Fruit fly (Drosophila melanogaster) whole organism, embryonic: ENCODE results near the gene PAPLA1.

Source experiments
- Antp ChIP-seq: fragments of 200-800 bp; sonication (Bioruptor generic); optimal IDR thresholded peaks from 3 replicates; lab custom pipeline; 2016; ENCODE audit warnings: missing biosample characterization, missing genetic modification characterization
- Awh ChIP-seq: fragments of 200-800 bp; sonication (Bioruptor generic); IDR thresholded peaks from 2 replicates; pipeline ENCODE4, ENCODE4 v1.3.6; 2022; ENCODE audit warnings: missing biosample characterization, missing genetic modification characterization
- Bgb ChIP-seq: fragments of 200-800 bp; sonication (Bioruptor generic); IDR thresholded peaks from 2 replicates; pipeline ENCODE4 v1.3.6; 2022; ENCODE audit warnings: missing biosample characterization, missing genetic modification characterization; ENCODE audit not compliant: partially characterized antibody
- CG10431 ChIP-seq: fragments of 200-800 bp; sonication (Bioruptor generic); optimal IDR thresholded peaks from 3 replicates; lab custom pipeline; 2018; ENCODE audit warnings: missing biosample characterization, mild to moderate bottlenecking, missing genetic modification characterization
- CG11093 ChIP-seq: fragments of 200-800 bp; sonication (Bioruptor generic); IDR thresholded peaks from 3 replicates; pipeline ENCODE4 v1.3.6; 2022; ENCODE audit warnings: missing biosample characterization, missing genetic modification characterization
- CG13123 ChIP-seq: fragments of 200-800 bp; sonication (Bioruptor generic); optimal IDR thresholded peaks from 2 replicates; lab custom pipeline; 2016; ENCODE audit warnings: missing biosample characterization, missing genetic modification characterization
- CG15011 ChIP-seq: fragments of 200-800 bp; sonication (Bioruptor generic); optimal IDR thresholded peaks from 3 replicates; lab custom pipeline; 2018; ENCODE audit warnings: missing biosample characterization, mild to moderate bottlenecking, missing genetic modification characterization
- CG1603 ChIP-seq: fragments of 200-800 bp; sonication (Bioruptor generic); optimal IDR thresholded peaks from 2 replicates; lab custom pipeline; 2019; ENCODE audit warnings: missing biosample characterization, mild to moderate bottlenecking, missing genetic modification characterization, moderate library complexity
- CG16779 ChIP-seq: fragments of 200-800 bp; sonication (Bioruptor generic); IDR thresholded peaks from 2 replicates; pipeline ENCODE4 v1.3.6; 2022; ENCODE audit warnings: missing biosample characterization, missing genetic modification characterization
- CG17612 ChIP-seq: fragments of 200-800 bp; sonication (Bioruptor generic); IDR thresholded peaks from 2 replicates; pipeline ENCODE4 v1.3.6; 2022; ENCODE audit warnings: missing biosample characterization, missing genetic modification characterization
- CG2129 ChIP-seq: fragments of 200-800 bp; sonication (Bioruptor generic); IDR thresholded peaks from 2 replicates; pipeline ENCODE4 v1.3.6; 2022; ENCODE audit warnings: missing biosample characterization, missing genetic modification characterization; ENCODE audit not compliant: partially characterized antibody
- CG30403 ChIP-seq: fragments of 200-800 bp; sonication (Bioruptor generic); optimal IDR thresholded peaks from 3 replicates; lab custom pipeline; 2016; ENCODE audit warnings: missing biosample characterization, missing genetic modification characterization
- CG30431 ChIP-seq: fragments of 200-800 bp; sonication (Bioruptor generic); optimal IDR thresholded peaks from 2 replicates; lab custom pipeline; 2017; ENCODE audit warnings: missing biosample characterization, missing genetic modification characterization
- CG34422 ChIP-seq: fragments of 200-800 bp; sonication (Bioruptor generic); IDR thresholded peaks from 3 replicates; pipeline ENCODE4 v1.3.6; 2022; ENCODE audit warnings: missing biosample characterization, missing genetic modification characterization
- CG4730 ChIP-seq: fragments of 200-800 bp; sonication (Bioruptor generic); IDR thresholded peaks from 2 replicates; pipeline ENCODE4 v1.3.6; 2022; ENCODE audit warnings: missing biosample characterization, missing genetic modification characterization
- CG7357 ChIP-seq: fragments of 200-800 bp; sonication (Bioruptor generic); IDR thresholded peaks from 3 replicates; pipeline ENCODE4 v1.3.6; 2022; ENCODE audit warnings: missing biosample characterization, missing genetic modification characterization
- CG7372 ChIP-seq: fragments of 200-800 bp; sonication (Bioruptor generic); IDR thresholded peaks from 2 replicates; pipeline ENCODE4 v1.3.6; 2022; ENCODE audit warnings: missing biosample characterization, missing genetic modification characterization
- CG8290 ChIP-seq, 3 experiments: fragments of 200-800 bp; sonication (Bioruptor generic); optimal IDR thresholded peaks; 2 replicates each; lab custom pipeline; 2016 to 2019; ENCODE audit warnings: missing biosample characterization in 3 of 3, missing genetic modification characterization in 3 of 3, mild to moderate bottlenecking in 2 of 3, moderate library complexity in 1 of 3
- Camta ChIP-seq: fragments of 200-800 bp; sonication (Bioruptor generic); optimal IDR thresholded peaks from 2 replicates; lab custom pipeline; 2016; ENCODE audit warnings: missing biosample characterization, missing genetic modification characterization
- D19B ChIP-seq: fragments of 200-800 bp; sonication (Bioruptor generic); optimal IDR thresholded peaks from 2 replicates; lab custom pipeline; 2017; ENCODE audit warnings: missing biosample characterization, mild to moderate bottlenecking, missing genetic modification characterization
- Dek ChIP-seq: fragments of 200-800 bp; sonication (Bioruptor generic); optimal IDR thresholded peaks from 3 replicates; lab custom pipeline; 2019; ENCODE audit warnings: missing biosample characterization, mild to moderate bottlenecking, missing genetic modification characterization, moderate library complexity
- Dip2 ChIP-seq: fragments of 200-800 bp; sonication (Bioruptor generic); IDR thresholded peaks from 2 replicates; pipeline ENCODE4 v1.3.6; 2022; ENCODE audit warnings: missing biosample characterization, missing genetic modification characterization
- GATAe ChIP-seq: fragments of 200-800 bp; sonication (Bioruptor generic); conservative IDR thresholded peaks from 2 replicates; pipeline ENCODE4 v1.3.6; 2022; ENCODE audit warnings: missing biosample characterization, missing genetic modification characterization
- Hmr ChIP-seq: fragments of 200-800 bp; sonication (Bioruptor generic); optimal IDR thresholded peaks from 3 replicates; lab custom pipeline; 2017; ENCODE audit warnings: mild to moderate bottlenecking, missing biosample characterization, missing genetic modification reagents, missing genetic modification characterization
- Hr51 ChIP-seq, 2 experiments: fragments of 200-800 bp; sonication (Bioruptor generic); optimal IDR thresholded peaks; 2 replicates in 1 of 2; 3 replicates in 1 of 2; lab custom pipeline; 2016 to 2018; ENCODE audit warnings: missing biosample characterization in 2 of 2, missing genetic modification characterization in 2 of 2, mild to moderate bottlenecking in 1 of 2, moderate library complexity in 1 of 2
- Med ChIP-seq: fragments of 200-800 bp; sonication (Bioruptor generic); peaks from one replicate; lab custom pipeline; 2016; ENCODE audit warnings: missing biosample characterization, missing genetic modification characterization, mild to moderate bottlenecking, inconsistent platforms, moderate library complexity
- Oaz ChIP-seq: fragments of 200-800 bp; sonication (Bioruptor generic); IDR thresholded peaks from 2 replicates; pipeline ENCODE4 v1.3.6; 2022; ENCODE audit warnings: missing biosample characterization, missing genetic modification characterization
- Oli ChIP-seq: fragments of 200-800 bp; sonication (Bioruptor generic); optimal IDR thresholded peaks from 2 replicates; lab custom pipeline; 2018; ENCODE audit warnings: missing biosample characterization, mild to moderate bottlenecking, missing genetic modification characterization, moderate library complexity
- Pdp1 ChIP-seq, 2 experiments: fragments of 200-800 bp; sonication (Bioruptor generic); optimal IDR thresholded peaks; 3 replicates each; lab custom pipeline; 2016; ENCODE audit warnings: missing biosample characterization in 2 of 2, missing genetic modification characterization in 2 of 2, mild to moderate bottlenecking in 1 of 2, moderate library complexity in 1 of 2
- Poxn ChIP-seq: fragments of 200-800 bp; sonication (Bioruptor generic); IDR thresholded peaks from 2 replicates; pipeline ENCODE4 v1.3.6; 2022; ENCODE audit warnings: missing biosample characterization, missing genetic modification characterization
- TFAM ChIP-seq: fragments of 200-800 bp; sonication (Bioruptor generic); optimal IDR thresholded peaks from 2 replicates; lab custom pipeline; 2017; ENCODE audit warnings: missing biosample characterization, missing genetic modification characterization, inconsistent platforms
- Usf ChIP-seq: fragments of 200-800 bp; sonication (Bioruptor generic); optimal IDR thresholded peaks from 2 replicates; lab custom pipeline; 2017; ENCODE audit warnings: missing genotype, missing biosample characterization, missing genetic modification characterization
- amos ChIP-seq: fragments of 200-800 bp; sonication (Bioruptor generic); IDR thresholded peaks from 2 replicates; pipeline ENCODE4 v1.3.6; 2022; ENCODE audit warnings: missing biosample characterization, missing genetic modification characterization; ENCODE audit not compliant: partially characterized antibody
- ato ChIP-seq: fragments of 200-800 bp; sonication (Bioruptor generic); IDR thresholded peaks from 2 replicates; pipeline ENCODE4 v1.3.6; 2022; ENCODE audit warnings: missing biosample characterization, missing genetic modification characterization; ENCODE audit not compliant: partially characterized antibody
- bcd ChIP-seq: fragments of 200-800 bp; sonication (Bioruptor generic); optimal IDR thresholded peaks from 2 replicates; lab custom pipeline; 2017; ENCODE audit warnings: missing biosample characterization, mild to moderate bottlenecking, missing genetic modification characterization
- cad ChIP-seq: fragments of >200 bp; optimal IDR thresholded peaks from 2 replicates; lab custom pipeline; 2017; ENCODE audit warnings: missing biosample characterization, missing genetic modification characterization
- chinmo ChIP-seq: fragments of 200-800 bp; sonication (Bioruptor generic); IDR thresholded peaks from 4 replicates; pipeline ENCODE4 v1.3.6; 2022; ENCODE audit warnings: missing biosample characterization, missing genetic modification characterization; ENCODE audit not compliant: partially characterized antibody
- crc ChIP-seq: fragments of 200-800 bp; sonication (Bioruptor generic); optimal IDR thresholded peaks from 2 replicates; lab custom pipeline; 2016; ENCODE audit warnings: missing biosample characterization, missing genetic modification characterization
- da ChIP-seq: fragments of 200-800 bp; sonication (Bioruptor generic); optimal IDR thresholded peaks from 2 replicates; lab custom pipeline; 2016; ENCODE audit warnings: missing biosample characterization, missing genetic modification characterization
- dimm ChIP-seq: fragments of 200-800 bp; sonication (Bioruptor generic); IDR thresholded peaks from 2 replicates; pipeline ENCODE4 v1.3.6; 2022; ENCODE audit warnings: missing biosample characterization, missing genetic modification characterization
- ems ChIP-seq: fragments of 200-800 bp; sonication (Bioruptor generic); optimal IDR thresholded peaks from 3 replicates; lab custom pipeline; 2016; ENCODE audit warnings: missing biosample characterization, missing genetic modification characterization
- eyg ChIP-seq: fragments of 200-800 bp; sonication (Bioruptor generic); optimal IDR thresholded peaks from 3 replicates; lab custom pipeline; 2016; ENCODE audit warnings: missing biosample characterization, missing genetic modification characterization
- fd96Cb ChIP-seq: fragments of 200-800 bp; sonication (Bioruptor generic); optimal IDR thresholded peaks from 2 replicates; lab custom pipeline; 2018; ENCODE audit warnings: missing biosample characterization, mild to moderate bottlenecking, missing genetic modification characterization, moderate library complexity
- hth ChIP-seq: fragments of >200 bp; optimal IDR thresholded peaks from 2 replicates; lab custom pipeline; 2017; ENCODE audit warnings: inconsistent platforms
- inv ChIP-seq: fragments of 200-800 bp; sonication (Bioruptor generic); IDR thresholded peaks from 2 replicates; pipeline ENCODE4 v1.3.6; 2022; ENCODE audit warnings: missing biosample characterization, missing genetic modification characterization; ENCODE audit not compliant: partially characterized antibody
- lola ChIP-seq, 3 experiments: fragments of >200 bp in 2 of 3; fragments of 200-800 bp in 1 of 3; sonication (Bioruptor generic) in 1 of 3; optimal IDR thresholded peaks; 2 replicates each; lab custom pipeline; 2017 to 2019; ENCODE audit warnings: missing biosample characterization in 3 of 3, missing genetic modification characterization in 3 of 3, mild to moderate bottlenecking in 1 of 3, moderate library complexity in 1 of 3
- odd ChIP-seq: fragments of 200-800 bp; sonication (Bioruptor generic); optimal IDR thresholded peaks from 2 replicates; lab custom pipeline; 2017; ENCODE audit warnings: missing biosample characterization, mild to moderate bottlenecking, missing genetic modification characterization
- sc ChIP-seq, 3 experiments: fragments of >200 bp in 2 of 3; fragments of 200-800 bp in 1 of 3; sonication (Bioruptor generic) in 1 of 3; optimal IDR thresholded peaks; 2 replicates in 2 of 3; 3 replicates in 1 of 3; lab custom pipeline; 2017; ENCODE audit warnings: mild to moderate bottlenecking in 1 of 3, missing biosample characterization in 1 of 3, missing genetic modification characterization in 1 of 3, missing genetic modification reagents in 1 of 3
- sd ChIP-seq: fragments of 200-800 bp; sonication (Bioruptor generic); optimal IDR thresholded peaks from 3 replicates; lab custom pipeline; 2018; ENCODE audit warnings: missing biosample characterization, mild to moderate bottlenecking, missing genetic modification characterization, moderate library complexity

PAPLA1 gene

dm6 chr2L:8148514-8149085 lies 10.8 kb downstream of the PAPLA1 start (continued):
- no peak for TF ChIP-seq eyg (GFP tag; lab: Kevin White, UChicago)
- TF ChIP-seq CG11093 (GFP tag; lab: Robert Waterston, UW): no peak
- TF ChIP-seq Pdp1 (GFP tag; optimal IDR thresholded peaks at IDR 0.05; lab: Kevin White, UChicago): peak in 1 of 2 experiments; percentile 77
- TF ChIP-seq Oaz (GFP tag; lab: Robert Waterston, UW): no peak; the same call in 1 of the 2 replicates
- no peak for TF ChIP-seq CG30431 (GFP tag; lab: Kevin White, UChicago)
- TF ChIP-seq Awh (GFP tag; lab: Robert Waterston, UW): no peak; the same call in 1 of the 2 replicates
- TF ChIP-seq odd: no peak
- TF ChIP-seq CG7372 (GFP tag; lab: Robert Waterston, UW): no peak
- TF ChIP-seq Dek (tag; lab: Kevin White, UChicago): no peak
- peak; percentile 11 for TF ChIP-seq sd (tag; lab: Kevin White, UChicago)
- no peak for TF ChIP-seq ato (GFP tag; lab: Robert Waterston, UW)
- no peak for TF ChIP-seq GATAe (GFP tag; lab: Robert Waterston, UW)
- no peak for TF ChIP-seq Bgb (GFP tag; lab: Robert Waterston, UW)
- TF ChIP-seq CG15011: no peak
- no peak for TF ChIP-seq lola (GFP tag; optimal IDR thresholded peaks at IDR 0.05; lab: Kevin White, UChicago)
- peak; percentile 84 for TF ChIP-seq chinmo
- no peak for TF ChIP-seq fd96Cb (tag; lab: Kevin White, UChicago)
- no peak for TF ChIP-seq CG13123 (GFP tag; lab: Kevin White, UChicago)
- no peak for TF ChIP-seq dimm
- TF ChIP-seq Usf (GFP tag; lab: Kevin White, UChicago): no peak
- no peak for TF ChIP-seq cad (GFP tag; lab: Kevin White, UChicago)
- TF ChIP-seq Camta (GFP tag; lab: Kevin White, UChicago): no peak
- TF ChIP-seq CG17612: no peak
- no peak for TF ChIP-seq Antp
- no peak for TF ChIP-seq TFAM (GFP tag; lab: Kevin White, UChicago)
- peak; percentile 6 for TF ChIP-seq CG8290 (GFP tag; optimal IDR thresholded peaks at IDR 0.05; lab: Kevin White, UChicago)
- peak in 1 of 2 experiments; percentile 47 for TF ChIP-seq CG8290 (tag; optimal IDR thresholded peaks at IDR 0.05; lab: Kevin White, UChicago)
- TF ChIP-seq sc (optimal IDR thresholded peaks at IDR 0.05; lab: Kevin White, UChicago): no peak
- TF ChIP-seq sc (GFP tag; optimal IDR thresholded peaks at IDR 0.05; lab: Kevin White, UChicago): no peak
- TF ChIP-seq ems (GFP tag; lab: Kevin White, UChicago): no peak
- TF ChIP-seq crc: no peak
- no peak for TF ChIP-seq Hr51 (GFP tag; optimal IDR thresholded peaks at IDR 0.05; lab: Kevin White, UChicago)
- no peak for TF ChIP-seq amos (GFP tag; lab: Robert Waterston, UW)
- peak; percentile 77 for TF ChIP-seq Med (GFP tag; lab: Kevin White, UChicago)
- TF ChIP-seq CG34422: no peak
- TF ChIP-seq CG16779 (GFP tag; lab: Robert Waterston, UW): no peak
- TF ChIP-seq CG1603 (tag; lab: Kevin White, UChicago): no peak
- no peak for TF ChIP-seq Dip2
- TF ChIP-seq CG30403: no peak
- TF ChIP-seq CG7357 (GFP tag; lab: Robert Waterston, UW): no peak
- TF ChIP-seq Hmr: peak; percentile 4
- no peak for TF ChIP-seq CG10431 (GFP tag; lab: Kevin White, UChicago)
- TF ChIP-seq hth (lab: Kevin White, UChicago): no peak
- no peak for TF ChIP-seq CG4730 (GFP tag; lab: Robert Waterston, UW)
- no peak for TF ChIP-seq da (GFP tag; lab: Kevin White, UChicago)
- TF ChIP-seq bcd (GFP tag; lab: Kevin White, UChicago): no peak
- no peak for TF ChIP-seq inv (GFP tag; lab: Robert Waterston, UW)
- no peak for TF ChIP-seq Oli (tag; lab: Kevin White, UChicago)
- no peak for TF ChIP-seq D19B (GFP tag; lab: Kevin White, UChicago)
- no peak for TF ChIP-seq Poxn (GFP tag; lab: Robert Waterston, UW)
- no peak for TF ChIP-seq CG2129 (GFP tag; lab: Robert Waterston, UW)
